Fruit fly (Drosophila melanogaster): ENCODE results near the gene CG31140.

DNA sequence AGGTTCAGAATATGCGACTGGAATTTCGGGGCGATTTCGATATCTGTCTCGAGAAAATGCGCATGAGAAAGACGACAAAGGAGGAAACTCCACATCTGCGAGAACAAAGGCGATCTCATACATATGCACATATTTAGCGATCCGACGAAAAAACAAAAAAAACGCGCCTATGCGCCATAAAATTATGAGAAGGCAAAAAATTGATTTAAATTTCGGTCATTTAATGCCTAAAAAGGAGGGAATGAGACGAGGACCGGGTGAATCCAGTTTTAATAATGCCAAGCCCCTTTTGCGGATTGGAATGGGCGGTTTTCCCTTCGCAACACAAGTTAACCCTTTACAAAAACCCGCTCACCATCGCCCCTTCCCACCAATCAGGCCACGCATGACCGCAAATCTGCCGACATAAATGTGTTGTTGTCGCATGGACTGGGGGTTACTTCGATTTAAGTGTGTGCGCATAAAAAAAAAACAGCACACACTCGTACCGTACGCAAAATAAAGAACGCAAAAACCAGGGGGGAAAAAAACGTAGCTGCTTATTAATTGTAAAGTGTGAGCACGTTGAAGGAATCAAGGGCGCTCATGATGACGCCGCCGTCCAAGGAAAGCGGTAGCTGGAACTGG is 48.5 kb upstream of the CG31140 start:
- TF ChIP-seq CG8478 (optimal IDR thresholded peaks at IDR 0.05) (no peak), CTCF (optimal IDR thresholded peaks at IDR 0.05) (no peak)
